Fruit fly (Drosophila melanogaster) whole organism, embryonic: Measurements from ENCODE around the gene lute.

Experiments used
- BtbVII ChIP-seq: fragments of 200-800 bp; sonication (Bioruptor generic); optimal IDR thresholded peaks from 3 replicates; lab custom pipeline; 2017; ENCODE audit warnings: missing biosample characterization, mild to moderate bottlenecking, missing genetic modification characterization
- CG10274 ChIP-seq: fragments of 200-800 bp; sonication (Bioruptor generic); optimal IDR thresholded peaks from 3 replicates; lab custom pipeline; 2017; ENCODE audit warnings: missing biosample characterization, mild to moderate bottlenecking, missing genetic modification characterization
- CG10321 ChIP-seq: fragments of 200-800 bp; sonication (Bioruptor generic); IDR thresholded peaks from 2 replicates; pipeline ENCODE4 v1.3.6; 2022; ENCODE audit warnings: missing biosample characterization, missing genetic modification characterization
- CG14441 ChIP-seq: fragments of 200-800 bp; sonication (Bioruptor generic); IDR thresholded peaks from 2 replicates; pipeline ENCODE4 v1.3.6; 2022; ENCODE audit warnings: missing biosample characterization, missing genetic modification characterization
- CG14667 ChIP-seq: fragments of 200-800 bp; sonication (Bioruptor generic); IDR thresholded peaks from 2 replicates; pipeline ENCODE4 v1.3.6; 2022; ENCODE audit warnings: missing biosample characterization, missing genetic modification characterization
- CG17186 ChIP-seq: fragments of 200-800 bp; sonication (Bioruptor generic); optimal IDR thresholded peaks from 3 replicates; lab custom pipeline; 2017; ENCODE audit warnings: missing biosample characterization, missing genetic modification reagents, missing genetic modification characterization
- CG17829 ChIP-seq: fragments of 200-800 bp; optimal IDR thresholded peaks from 2 replicates; lab custom pipeline; 2019; ENCODE audit warnings: missing biosample characterization, mild to moderate bottlenecking, missing genetic modification characterization, moderate library complexity
- CG1832 ChIP-seq: fragments of 200-800 bp; sonication (Bioruptor generic); optimal IDR thresholded peaks from 2 replicates; lab custom pipeline; 2017; ENCODE audit warnings: missing biosample characterization, mild to moderate bottlenecking, missing genetic modification characterization, inconsistent platforms
- CG30431 ChIP-seq: fragments of 200-800 bp; sonication (Bioruptor generic); optimal IDR thresholded peaks from 2 replicates; lab custom pipeline; 2017; ENCODE audit warnings: missing biosample characterization, missing genetic modification characterization
- CG3995 ChIP-seq: fragments of 200-800 bp; sonication (Bioruptor generic); optimal IDR thresholded peaks from 3 replicates; lab custom pipeline; 2016; ENCODE audit warnings: missing biosample characterization, missing genetic modification characterization
- CG4360 ChIP-seq: fragments of 200-800 bp; sonication (Bioruptor generic); IDR thresholded peaks from 2 replicates; pipeline ENCODE4 v1.3.6; 2022; ENCODE audit warnings: missing biosample characterization, missing genetic modification characterization
- CG4424 ChIP-seq: fragments of 200-800 bp; sonication (Bioruptor generic); optimal IDR thresholded peaks from 3 replicates; lab custom pipeline; 2016; ENCODE audit warnings: missing biosample characterization, missing genetic modification characterization
- CG6272 ChIP-seq: fragments of 200-800 bp; sonication (Bioruptor generic); IDR thresholded peaks from 2 replicates; pipeline ENCODE4 v1.3.6; 2022; ENCODE audit warnings: missing biosample characterization, missing genetic modification characterization
- CG6683 ChIP-seq: fragments of 200-800 bp; sonication (Bioruptor generic); optimal IDR thresholded peaks from 2 replicates; lab custom pipeline; 2017; ENCODE audit warnings: missing biosample characterization, mild to moderate bottlenecking, missing genetic modification characterization, missing genetic modification reagents
- CG6854 ChIP-seq: fragments of 200-800 bp; sonication (Bioruptor generic); optimal IDR thresholded peaks from 3 replicates; lab custom pipeline; 2017; ENCODE audit warnings: missing biosample characterization, mild to moderate bottlenecking, missing genetic modification characterization
- CG8924 ChIP-seq: fragments of 200-800 bp; optimal IDR thresholded peaks from 3 replicates; lab custom pipeline; 2019; ENCODE audit warnings: missing biosample characterization, mild to moderate bottlenecking, missing genetic modification characterization, moderate library complexity
- D ChIP-seq, 2 experiments: fragments of 200-800 bp in 1 of 2; fragments of >200 bp in 1 of 2; sonication (Bioruptor generic) in 1 of 2; optimal IDR thresholded peaks; 2 replicates in 1 of 2; 3 replicates in 1 of 2; lab custom pipeline; 2017; ENCODE audit warnings: mild to moderate bottlenecking in 1 of 2, missing biosample characterization in 1 of 2, missing genetic modification characterization in 1 of 2, missing genetic modification reagents in 1 of 2
- Dip3 ChIP-seq: fragments of 200-800 bp; sonication (Bioruptor generic); optimal IDR thresholded peaks from 3 replicates; lab custom pipeline; 2016; ENCODE audit warnings: missing biosample characterization, missing genetic modification characterization
- Dref ChIP-seq: fragments of 200-800 bp; sonication (Bioruptor generic); IDR thresholded peaks from 2 replicates; pipeline ENCODE4 v1.3.6; 2022; ENCODE audit warnings: missing biosample characterization, missing genetic modification characterization
- Gsc ChIP-seq: fragments of 200-800 bp; sonication (Bioruptor generic); IDR thresholded peaks from 2 replicates; pipeline ENCODE4 v1.3.6; 2022; ENCODE audit warnings: missing biosample characterization, missing genetic modification characterization
- Lpt ChIP-seq: fragments of >200 bp; optimal IDR thresholded peaks from 2 replicates; lab custom pipeline; 2018; ENCODE audit warnings: missing biosample characterization, missing genetic modification characterization
- Nf-YA ChIP-seq: fragments of 200-800 bp; sonication (Bioruptor generic); IDR thresholded peaks from 2 replicates; pipeline ENCODE4 v1.3.6; 2022; ENCODE audit warnings: missing biosample characterization, missing genetic modification characterization
- Oaz ChIP-seq: fragments of 200-800 bp; sonication (Bioruptor generic); IDR thresholded peaks from 2 replicates; pipeline ENCODE4 v1.3.6; 2022; ENCODE audit warnings: missing biosample characterization, missing genetic modification characterization
- Rx ChIP-seq: fragments of 200-800 bp; sonication (Bioruptor generic); IDR thresholded peaks from 2 replicates; pipeline ENCODE4 v1.3.6; 2022; ENCODE audit warnings: missing biosample characterization, missing genetic modification characterization
- Taf1 ChIP-seq: fragments of 200-800 bp; sonication (Bioruptor generic); IDR thresholded peaks from 2 replicates; pipeline ENCODE4 v1.3.6; 2022; ENCODE audit warnings: missing biosample characterization, missing genetic modification characterization
- Tbp ChIP-seq: fragments of >200 bp; optimal IDR thresholded peaks from 2 replicates; lab custom pipeline; 2018; ENCODE audit warnings: missing biosample characterization, missing genetic modification characterization
- Usf ChIP-seq: fragments of 200-800 bp; sonication (Bioruptor generic); optimal IDR thresholded peaks from 2 replicates; lab custom pipeline; 2017; ENCODE audit warnings: missing genotype, missing biosample characterization, missing genetic modification characterization
- ab ChIP-seq: fragments of 200-800 bp; sonication (Bioruptor generic); optimal IDR thresholded peaks from 2 replicates; lab custom pipeline; 2016; ENCODE audit warnings: missing biosample characterization, missing genetic modification characterization
- abd-A ChIP-seq: fragments of 200-800 bp; sonication (Bioruptor generic); optimal IDR thresholded peaks from 3 replicates; lab custom pipeline; 2019; ENCODE audit warnings: missing biosample characterization, mild to moderate bottlenecking, missing genetic modification characterization, moderate library complexity
- amos ChIP-seq: fragments of 200-800 bp; sonication (Bioruptor generic); IDR thresholded peaks from 2 replicates; pipeline ENCODE4 v1.3.6; 2022; ENCODE audit warnings: missing biosample characterization, missing genetic modification characterization; ENCODE audit not compliant: partially characterized antibody
- bbx ChIP-seq: fragments of 200-800 bp; sonication (Bioruptor generic); IDR thresholded peaks from 2 replicates; pipeline ENCODE4 v1.3.6; 2022; ENCODE audit warnings: missing biosample characterization, missing genetic modification characterization; ENCODE audit not compliant: partially characterized antibody
- bcd ChIP-seq: fragments of 200-800 bp; sonication (Bioruptor generic); optimal IDR thresholded peaks from 2 replicates; lab custom pipeline; 2017; ENCODE audit warnings: missing biosample characterization, mild to moderate bottlenecking, missing genetic modification characterization
- cas ChIP-seq: fragments of 200-800 bp; sonication (Bioruptor generic); IDR thresholded peaks from 2 replicates; pipeline ENCODE4 v1.3.6; 2022; ENCODE audit warnings: missing biosample characterization, missing genetic modification characterization
- fd3F ChIP-seq: fragments of 200-800 bp; sonication (Bioruptor generic); optimal IDR thresholded peaks from 2 replicates; lab custom pipeline; 2018; ENCODE audit warnings: missing biosample characterization, mild to moderate bottlenecking, missing genetic modification characterization, moderate library complexity
- fru ChIP-seq: fragments of >200 bp; optimal IDR thresholded peaks from 2 replicates; lab custom pipeline; 2017
- fu2 ChIP-seq: fragments of 200-800 bp; sonication (Bioruptor generic); optimal IDR thresholded peaks from 2 replicates; lab custom pipeline; 2016; ENCODE audit warnings: missing biosample characterization, missing genetic modification characterization
- gce ChIP-seq: fragments of 200-800 bp; sonication (Bioruptor generic); IDR thresholded peaks from 3 replicates; pipeline ENCODE4 v1.3.6; 2022; ENCODE audit warnings: missing biosample characterization, missing genetic modification characterization
- lilli ChIP-seq: fragments of 200-800 bp; sonication (Bioruptor generic); optimal IDR thresholded peaks from 3 replicates; lab custom pipeline; 2016; ENCODE audit warnings: missing biosample characterization, missing genetic modification characterization
- nerfin-2 ChIP-seq: fragments of 200-800 bp; sonication (Bioruptor generic); IDR thresholded peaks from 2 replicates; pipeline ENCODE4 v1.3.6; 2022; ENCODE audit warnings: missing biosample characterization, missing genetic modification characterization; ENCODE audit not compliant: partially characterized antibody
- pzg ChIP-seq: fragments of 200-800 bp; sonication (Bioruptor generic); optimal IDR thresholded peaks from 3 replicates; lab custom pipeline; 2018; ENCODE audit warnings: missing biosample characterization, mild to moderate bottlenecking, missing genetic modification characterization, moderate library complexity
- ranshi ChIP-seq: fragments of 200-800 bp; sonication (Bioruptor generic); IDR thresholded peaks from 2 replicates; pipeline ENCODE4 v1.3.6; 2022; ENCODE audit warnings: missing biosample characterization, missing genetic modification characterization
- repo ChIP-seq: fragments of 200-800 bp; sonication (Bioruptor generic); optimal IDR thresholded peaks from 2 replicates; lab custom pipeline; 2016; ENCODE audit warnings: missing biosample characterization, missing genetic modification characterization
- shn ChIP-seq: fragments of 200-800 bp; sonication (Bioruptor generic); optimal IDR thresholded peaks from 3 replicates; lab custom pipeline; 2016; ENCODE audit warnings: missing biosample characterization, missing genetic modification characterization
- ssp ChIP-seq: fragments of 200-800 bp; sonication (Bioruptor generic); IDR thresholded peaks from 2 replicates; pipeline ENCODE4 v1.3.6; 2022; ENCODE audit warnings: missing biosample characterization, missing genetic modification characterization
- stc ChIP-seq: fragments of 200-800 bp; sonication (Bioruptor generic); IDR thresholded peaks from 2 replicates; pipeline ENCODE4 v1.3.6; 2022; ENCODE audit warnings: missing biosample characterization, missing genetic modification characterization
- sug ChIP-seq: fragments of 200-800 bp; optimal IDR thresholded peaks from 2 replicates; lab custom pipeline; 2019; ENCODE audit warnings: missing biosample characterization, mild to moderate bottlenecking, missing genetic modification characterization, moderate library complexity
- toy ChIP-seq: fragments of 200-800 bp; sonication (Bioruptor generic); IDR thresholded peaks from 2 replicates; pipeline ENCODE4 v1.3.6; 2022; ENCODE audit warnings: missing biosample characterization, missing genetic modification characterization
- vnd ChIP-seq: fragments of 200-800 bp; sonication (Bioruptor generic); IDR thresholded peaks from 3 replicates; pipeline ENCODE4 v1.3.6; 2022; ENCODE audit warnings: missing biosample characterization, missing genetic modification characterization; ENCODE audit not compliant: partially characterized antibody
- wdn ChIP-seq: fragments of 200-800 bp; sonication (Bioruptor generic); IDR thresholded peaks from 2 replicates; pipeline ENCODE4 v1.3.6; 2022; ENCODE audit warnings: missing biosample characterization, missing genetic modification characterization
- zen2 ChIP-seq: fragments of 200-800 bp; sonication (Bioruptor generic); IDR thresholded peaks from 3 replicates; pipeline ENCODE4 v1.3.6; 2022; ENCODE audit warnings: missing biosample characterization, missing genetic modification characterization; ENCODE audit not compliant: partially characterized antibody
- zfh1 ChIP-seq: fragments of 200-800 bp; sonication (Bioruptor generic); IDR thresholded peaks from 3 replicates; pipeline ENCODE4 v1.3.6; 2022; ENCODE audit warnings: missing biosample characterization, missing genetic modification characterization

Gene lute

DNA sequence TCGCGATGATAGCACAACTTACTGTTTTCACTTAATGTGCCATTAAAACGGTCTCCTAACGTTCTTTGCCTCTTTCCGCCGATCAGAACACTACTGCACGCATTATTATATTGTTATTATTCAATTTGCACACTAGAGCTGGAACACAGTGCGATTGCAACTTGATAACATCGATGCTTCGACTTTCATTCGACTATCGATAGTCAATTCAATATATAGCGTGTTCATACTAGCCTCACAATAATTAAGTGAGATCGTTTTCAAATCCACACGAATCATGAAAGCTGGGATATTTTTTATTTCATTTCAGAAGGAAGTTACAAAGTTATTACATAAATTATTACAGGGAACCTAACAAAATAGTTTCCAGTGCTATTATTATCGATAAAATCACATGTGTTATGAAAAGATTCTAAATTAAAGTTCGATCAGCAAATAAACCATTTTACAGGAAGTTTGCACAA, 21.6 kb downstream of the lute start (continued):
- TF ChIP-seq Dref: peak; percentile 92
- TF ChIP-seq CG4424 (GFP tag; lab: Kevin White, UChicago): no peak
- no peak for TF ChIP-seq Rx (GFP tag; lab: Robert Waterston, UW)
- no peak for TF ChIP-seq repo (GFP tag; lab: Kevin White, UChicago)
- no peak for TF ChIP-seq CG14667 (GFP tag; lab: Robert Waterston, UW)
- no peak for TF ChIP-seq CG1832 (GFP tag; lab: Kevin White, UChicago)
- TF ChIP-seq CG6272 (GFP tag; lab: Robert Waterston, UW): peak; percentile 45; the same call in 1 of the 2 replicates
- TF ChIP-seq gce (GFP tag; lab: Robert Waterston, UW): no peak
- no peak for TF ChIP-seq D (optimal IDR thresholded peaks at IDR 0.05; lab: Kevin White, UChicago)
- no peak for TF ChIP-seq D (GFP tag; optimal IDR thresholded peaks at IDR 0.05; lab: Kevin White, UChicago)
- 0 out of 2 replicates have a peak, but pooled peaks have one; percentile 8 for TF ChIP-seq wdn (GFP tag; lab: Robert Waterston, UW)
- peak; percentile 11 for TF ChIP-seq ab (GFP tag; lab: Kevin White, UChicago)
- TF ChIP-seq CG17829 (tag; lab: Kevin White, UChicago): peak; percentile 48
- peak; percentile 63 for TF ChIP-seq pzg (GFP tag; lab: Kevin White, UChicago)
- no peak for TF ChIP-seq CG30431 (GFP tag; lab: Kevin White, UChicago)
- TF ChIP-seq CG3995 (GFP tag; lab: Kevin White, UChicago): peak; percentile 45
- TF ChIP-seq shn (GFP tag; lab: Kevin White, UChicago): peak; percentile 54
- peak; percentile 89 for TF ChIP-seq amos (GFP tag; lab: Robert Waterston, UW)
- 0 out of 2 replicates have a peak, but pooled peaks have one; percentile 28 for TF ChIP-seq Nf-YA (GFP tag; lab: Robert Waterston, UW)
- peak; percentile 63; the same call in 1 of the 3 replicates for TF ChIP-seq zen2
- TF ChIP-seq nerfin-2 (GFP tag; lab: Robert Waterston, UW): peak; percentile 75
- TF ChIP-seq fu2 (GFP tag; lab: Kevin White, UChicago): peak; percentile 67
- no peak for TF ChIP-seq Usf (GFP tag; lab: Kevin White, UChicago)
- TF ChIP-seq CG4360 (GFP tag; lab: Robert Waterston, UW): no peak
- TF ChIP-seq bbx (GFP tag; lab: Robert Waterston, UW): peak; percentile 82
- no peak for TF ChIP-seq CG10274 (GFP tag; lab: Kevin White, UChicago)
- peak; percentile 1 for TF ChIP-seq CG6683 (GFP tag; lab: Kevin White, UChicago)
- TF ChIP-seq lilli (GFP tag; lab: Kevin White, UChicago): peak; percentile 83
- TF ChIP-seq fru (lab: Kevin White, UChicago): no peak
- TF ChIP-seq Oaz (GFP tag; lab: Robert Waterston, UW): no peak
- TF ChIP-seq Taf1 (GFP tag; lab: Robert Waterston, UW): no peak
- TF ChIP-seq CG10321 (GFP tag; lab: Robert Waterston, UW): no peak
- TF ChIP-seq CG6854: no peak
- 0 out of 2 replicates have a peak, but pooled peaks have one; percentile 31 for TF ChIP-seq cas
- TF ChIP-seq Gsc (GFP tag; lab: Robert Waterston, UW): no peak
- TF ChIP-seq sug: peak; percentile 52
- peak; percentile 97 for TF ChIP-seq ssp (GFP tag; lab: Robert Waterston, UW)
- TF ChIP-seq Tbp (GFP tag; lab: Kevin White, UChicago): no peak
- no peak for TF ChIP-seq Lpt
- peak; percentile 21 for TF ChIP-seq CG17186
- TF ChIP-seq stc: 0 out of 2 replicates have a peak, but pooled peaks have one; percentile 32
- peak; percentile 64 for TF ChIP-seq Dip3 (GFP tag; lab: Kevin White, UChicago)
- TF ChIP-seq bcd (GFP tag; lab: Kevin White, UChicago): peak; percentile 47
- peak; percentile 72 for TF ChIP-seq vnd
- peak; percentile 53 for TF ChIP-seq fd3F (GFP tag; lab: Kevin White, UChicago)
- peak; percentile 66 for TF ChIP-seq CG8924 (tag; lab: Kevin White, UChicago)
- TF ChIP-seq toy: no peak
- peak; percentile 50 for TF ChIP-seq CG14441 (GFP tag; lab: Robert Waterston, UW)
- TF ChIP-seq BtbVII (GFP tag; lab: Kevin White, UChicago): peak; percentile 3
- peak; percentile 62 for TF ChIP-seq ranshi (GFP tag; lab: Robert Waterston, UW)
- TF ChIP-seq zfh1 (GFP tag; lab: Robert Waterston, UW): no peak
- TF ChIP-seq abd-A (tag; lab: Kevin White, UChicago): peak; percentile 54
